Worm (Caenorhabditis elegans) whole organism, L1 larva: ENCODE results near the gene clec-173.

Experiments used
- C04F5.9 ChIP-seq: sonication (generic microtip); optimal IDR thresholded peaks from 2 replicates; lab custom pipeline; 2016; ENCODE audit warnings: missing genetic modification characterization, missing compliant biosample characterization
- C16A3.4 ChIP-seq: fragments of 150-350 bp; optimal IDR thresholded peaks from 2 replicates; lab custom pipeline; 2014; ENCODE audit warnings: missing biosample characterization, missing genetic modification characterization
- C34B4.2 ChIP-seq: sonication (generic microtip); optimal IDR thresholded peaks from 2 replicates; lab custom pipeline; 2017; ENCODE audit warnings: mild to moderate bottlenecking, missing genetic modification characterization, missing compliant biosample characterization
- F16B12.6 ChIP-seq: fragments of 150-350 bp; optimal IDR thresholded peaks from 2 replicates; lab custom pipeline; 2014; ENCODE audit warnings: missing biosample characterization, missing genetic modification characterization
- Y116A8C.19 ChIP-seq: sonication (generic microtip); optimal IDR thresholded peaks from 2 replicates; lab custom pipeline; 2016; ENCODE audit warnings: missing compliant biosample characterization, missing genetic modification characterization, borderline replicate concordance
- aha-1 ChIP-seq: fragments of 150-350 bp; optimal IDR thresholded peaks from 2 replicates; lab custom pipeline; 2014; ENCODE audit warnings: missing biosample characterization, missing genetic modification characterization
- alr-1 ChIP-seq: fragments of 200-800 bp; sonication (Bioruptor generic); optimal IDR thresholded peaks from 2 replicates; lab custom pipeline; 2018; ENCODE audit warnings: borderline replicate concordance, mild to moderate bottlenecking, missing genetic modification characterization, missing compliant biosample characterization
- aly-2 ChIP-seq: fragments of 150-350 bp; optimal IDR thresholded peaks from 2 replicates; lab custom pipeline; 2014; ENCODE audit warnings: missing biosample characterization, missing genetic modification characterization
- ama-1 ChIP-seq: fragments of 150-350 bp; optimal IDR thresholded peaks from 2 replicates; lab custom pipeline; 2014
- blmp-1 ChIP-seq: fragments of 150-350 bp; optimal IDR thresholded peaks from 2 replicates; lab custom pipeline; 2014; ENCODE audit warnings: missing biosample characterization, missing genetic modification characterization
- ceh-63 ChIP-seq: fragments of 200-800 bp; sonication (Bioruptor generic); optimal IDR thresholded peaks from 2 replicates; lab custom pipeline; 2018; ENCODE audit warnings: mild to moderate bottlenecking, missing genetic modification characterization, missing compliant biosample characterization
- ceh-90 ChIP-seq: sonication (generic microtip); optimal IDR thresholded peaks from 2 replicates; lab custom pipeline; 2016; ENCODE audit warnings: missing genetic modification characterization, missing compliant biosample characterization
- dpl-1 ChIP-seq, 3 experiments: fragments of 150-350 bp in 2 of 3; sonication (generic microtip) in 1 of 3; optimal IDR thresholded peaks; 2 replicates each; lab custom pipeline; 2014 to 2017; ENCODE audit warnings: missing biosample characterization in 3 of 3, missing genetic modification characterization in 3 of 3, missing genetic modification reagents in 3 of 3
- dsc-1 ChIP-seq: sonication (generic microtip); optimal IDR thresholded peaks from 2 replicates; lab custom pipeline; 2016; ENCODE audit warnings: mild to moderate bottlenecking, missing genetic modification characterization, missing compliant biosample characterization
- efl-3 ChIP-seq: fragments of 200-800 bp; sonication (Bioruptor generic); optimal IDR thresholded peaks from 2 replicates; lab custom pipeline; 2018; ENCODE audit warnings: mild to moderate bottlenecking, missing genetic modification characterization, missing compliant biosample characterization
- egl-27 ChIP-seq, 2 experiments: fragments of 150-350 bp in 1 of 2; sonication (generic microtip); optimal IDR thresholded peaks; 3 replicates each; lab custom pipeline; 2017 to 2018; ENCODE audit warnings: missing biosample characterization in 2 of 2, missing genetic modification characterization in 2 of 2, missing genetic modification reagents in 2 of 2
- elt-2 ChIP-seq: sonication (generic microtip); optimal IDR thresholded peaks from 2 replicates; lab custom pipeline; 2016; ENCODE audit warnings: missing genetic modification characterization, mild to moderate bottlenecking, inconsistent platforms, missing compliant biosample characterization, missing genetic modification reagents
- fkh-10 ChIP-seq: sonication (generic microtip); optimal IDR thresholded peaks from 2 replicates; lab custom pipeline; 2017; ENCODE audit warnings: missing biosample characterization, missing genetic modification reagents, missing genetic modification characterization
- fkh-4 ChIP-seq: sonication (generic microtip); optimal IDR thresholded peaks from 2 replicates; lab custom pipeline; 2016; ENCODE audit warnings: missing compliant biosample characterization, missing genetic modification characterization, borderline replicate concordance
- fkh-8 ChIP-seq: sonication (generic microtip); optimal IDR thresholded peaks from 2 replicates; lab custom pipeline; 2016; ENCODE audit warnings: mild to moderate bottlenecking, missing genetic modification characterization, missing compliant biosample characterization
- hlh-17 ChIP-seq: fragments of 200-800 bp; sonication (Bioruptor generic); optimal IDR thresholded peaks from 2 replicates; lab custom pipeline; 2018; ENCODE audit warnings: missing genetic modification characterization, mild to moderate bottlenecking, missing compliant biosample characterization, moderate library complexity, borderline replicate concordance
- hpl-2 ChIP-seq: fragments of 150-350 bp; optimal IDR thresholded peaks from 2 replicates; lab custom pipeline; 2014; ENCODE audit warnings: missing biosample characterization, missing genetic modification reagents, missing genetic modification characterization
- irx-1 ChIP-seq: sonication (generic microtip); optimal IDR thresholded peaks from 2 replicates; lab custom pipeline; 2016; ENCODE audit warnings: missing genetic modification characterization, missing compliant biosample characterization
- isw-1 ChIP-seq: fragments of 200-800 bp; sonication (Bioruptor generic); IDR thresholded peaks from 2 replicates; pipeline ENCODE4 v1.3.6; 2022; ENCODE audit warnings: missing genetic modification characterization, missing compliant biosample characterization
- lin-15B ChIP-seq: fragments of 150-350 bp; sonication (generic microtip); optimal IDR thresholded peaks from 3 replicates; lab custom pipeline; 2014; ENCODE audit warnings: missing biosample characterization, missing genetic modification characterization
- lir-3 ChIP-seq: sonication (generic microtip); optimal IDR thresholded peaks from 2 replicates; lab custom pipeline; 2016; ENCODE audit warnings: mild to moderate bottlenecking, missing genetic modification characterization, moderate library complexity, missing compliant biosample characterization; ENCODE audit not compliant: poor library complexity
- lsy-2 ChIP-seq, 2 experiments: fragments of 150-350 bp; optimal IDR thresholded peaks; 2 replicates each; lab custom pipeline; 2014; ENCODE audit warnings: missing biosample characterization in 2 of 2, missing genetic modification characterization in 2 of 2
- mab-9 ChIP-seq: fragments of 200-800 bp; sonication (Bioruptor generic); IDR thresholded peaks from 2 replicates; pipeline ENCODE4 v1.3.6; 2022; ENCODE audit warnings: missing genetic modification reagents, missing genetic modification characterization, missing compliant biosample characterization
- mdl-1 ChIP-seq, 2 experiments: fragments of 150-350 bp; optimal IDR thresholded peaks; 2 replicates each; lab custom pipeline; 2014 to 2017; ENCODE audit warnings: missing biosample characterization in 2 of 2, missing genetic modification characterization in 2 of 2, inconsistent platforms in 1 of 2
- nhr-11 ChIP-seq: fragments of 150-350 bp; optimal IDR thresholded peaks from 2 replicates; lab custom pipeline; 2014; ENCODE audit warnings: missing biosample characterization, missing genetic modification characterization
- nhr-12 ChIP-seq: sonication (generic microtip); optimal IDR thresholded peaks from 2 replicates; lab custom pipeline; 2017; ENCODE audit warnings: missing biosample characterization, missing genetic modification characterization
- nhr-20 ChIP-seq: sonication (generic microtip); optimal IDR thresholded peaks from 2 replicates; lab custom pipeline; 2016; ENCODE audit warnings: mild to moderate bottlenecking, missing genetic modification characterization, missing compliant biosample characterization
- nhr-28 ChIP-seq: fragments of 150-350 bp; optimal IDR thresholded peaks from 2 replicates; lab custom pipeline; 2014; ENCODE audit warnings: missing biosample characterization, missing genetic modification characterization
- nhr-47 ChIP-seq: sonication (generic microtip); optimal IDR thresholded peaks from 2 replicates; lab custom pipeline; 2016; ENCODE audit warnings: mild to moderate bottlenecking, missing genetic modification characterization, moderate library complexity, missing compliant biosample characterization
- nhr-71 ChIP-seq: sonication (generic microtip); optimal IDR thresholded peaks from 2 replicates; lab custom pipeline; 2016; ENCODE audit warnings: mild to moderate bottlenecking, missing genetic modification characterization, moderate library complexity, missing compliant biosample characterization
- nhr-77 ChIP-seq: fragments of 150-350 bp; optimal IDR thresholded peaks from 2 replicates; lab custom pipeline; 2014; ENCODE audit warnings: missing biosample characterization, missing genetic modification characterization
- nhr-85 ChIP-seq: sonication (generic microtip); peaks from one replicate; lab custom pipeline; 2016; ENCODE audit warnings: missing genetic modification characterization, inconsistent platforms, missing compliant biosample characterization
- nhr-90 ChIP-seq: sonication (generic microtip); optimal IDR thresholded peaks from 2 replicates; lab custom pipeline; 2016; ENCODE audit warnings: mild to moderate bottlenecking, missing genetic modification characterization, missing compliant biosample characterization; ENCODE audit not compliant: poor library complexity
- pag-3 ChIP-seq: sonication (generic microtip); optimal IDR thresholded peaks from 2 replicates; lab custom pipeline; 2017; ENCODE audit warnings: missing genetic modification characterization, mild to moderate bottlenecking, missing compliant biosample characterization, antibody characterized with exemption, borderline replicate concordance; ENCODE audit not compliant: insufficient read depth
- pax-3 ChIP-seq: fragments of 200-800 bp; sonication (Bioruptor generic); optimal IDR thresholded peaks from 2 replicates; lab custom pipeline; 2018; ENCODE audit warnings: mild to moderate bottlenecking, missing genetic modification characterization, moderate library complexity, missing compliant biosample characterization
- rnt-1 ChIP-seq: sonication (generic microtip); optimal IDR thresholded peaks from 2 replicates; lab custom pipeline; 2016; ENCODE audit warnings: mild to moderate bottlenecking, missing genetic modification characterization, moderate library complexity, missing compliant biosample characterization
- skn-1 ChIP-seq: fragments of 150-350 bp; optimal IDR thresholded peaks from 2 replicates; lab custom pipeline; 2014; ENCODE audit warnings: missing biosample characterization, missing genetic modification characterization
- snu-23 ChIP-seq: sonication (generic microtip); optimal IDR thresholded peaks from 2 replicates; lab custom pipeline; 2016; ENCODE audit warnings: missing genetic modification characterization, missing compliant biosample characterization
- sptf-1 ChIP-seq: fragments of 150-350 bp; optimal IDR thresholded peaks from 2 replicates; lab custom pipeline; 2014; ENCODE audit warnings: missing biosample characterization, missing genetic modification characterization
- swsn-7 ChIP-seq: sonication (generic microtip); optimal IDR thresholded peaks from 2 replicates; lab custom pipeline; 2016; ENCODE audit warnings: missing genetic modification characterization, missing compliant biosample characterization
- tbx-2 ChIP-seq: sonication (generic microtip); optimal IDR thresholded peaks from 2 replicates; lab custom pipeline; 2016; ENCODE audit warnings: missing genetic modification characterization, missing compliant biosample characterization
- unc-130 ChIP-seq: fragments of 150-350 bp; optimal IDR thresholded peaks from 2 replicates; lab custom pipeline; 2017; ENCODE audit warnings: missing biosample characterization, missing genetic modification characterization, inconsistent platforms
- unc-86 ChIP-seq: sonication (generic microtip); optimal IDR thresholded peaks from 2 replicates; lab custom pipeline; 2016; ENCODE audit warnings: missing genetic modification characterization, missing compliant biosample characterization
- unc-98 ChIP-seq: fragments of 200-800 bp; sonication (Bioruptor generic); IDR thresholded peaks from 2 replicates; pipeline ENCODE4 v1.3.6; 2022; ENCODE audit warnings: missing genetic modification characterization, missing compliant biosample characterization
- vab-15 ChIP-seq: sonication (generic microtip); optimal IDR thresholded peaks from 2 replicates; lab custom pipeline; 2017; ENCODE audit warnings: missing genotype, mild to moderate bottlenecking, missing genetic modification characterization, missing compliant biosample characterization
- zag-1 ChIP-seq: fragments of 150-350 bp; optimal IDR thresholded peaks from 2 replicates; lab custom pipeline; 2014; ENCODE audit warnings: missing biosample characterization, missing genetic modification characterization
- zip-4 ChIP-seq: fragments of 200-800 bp; sonication (Bioruptor generic); optimal IDR thresholded peaks from 2 replicates; lab custom pipeline; 2018; ENCODE audit warnings: mild to moderate bottlenecking, missing genetic modification characterization, moderate library complexity, missing compliant biosample characterization
- ztf-11 ChIP-seq, 2 experiments: sonication (generic microtip); optimal IDR thresholded peaks; 2 replicates each; lab custom pipeline; 2016 to 2017; ENCODE audit warnings: missing genetic modification characterization in 2 of 2, missing biosample characterization in 1 of 2, missing compliant biosample characterization in 1 of 2

Gene clec-173

DNA sequence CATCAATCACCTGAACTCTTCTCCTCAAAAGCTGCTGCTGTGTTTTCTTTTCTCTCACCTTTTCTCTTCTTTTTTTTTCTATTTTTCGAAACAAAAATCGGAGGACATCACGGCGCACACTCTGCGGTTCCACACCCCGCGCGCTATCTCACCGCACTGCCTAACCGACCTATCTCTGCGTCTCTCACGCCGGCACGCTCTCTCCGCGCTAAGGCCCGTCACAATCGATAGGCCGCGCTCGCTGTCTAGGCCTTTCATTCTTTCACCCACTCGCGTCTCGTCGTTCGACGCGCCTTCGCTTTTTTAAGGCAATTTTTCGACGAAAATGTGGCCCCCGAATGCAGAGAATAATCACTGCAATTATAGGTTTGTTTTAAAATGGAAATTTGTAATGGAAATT lies 43.8 kb upstream of the clec-173 start, which contains the start of gene zip-11:
Gene zip-11 (plus strand): TSS at position 34 of the 400 bp plus-strand sequence.
- TF ChIP-seq nhr-90 = peak; percentile 69
- peak; percentile 72 for TF ChIP-seq tbx-2 (tag; lab: Kevin White, UChicago)
- TF ChIP-seq ceh-63 (GFP tag; lab: Kevin White, UChicago) = no peak
- TF ChIP-seq Y116A8C.19 (tag; lab: Kevin White, UChicago) = no peak
- no peak for TF ChIP-seq aly-2
- peak; percentile 22 for TF ChIP-seq unc-86 (tag; lab: Kevin White, UChicago)
- TF ChIP-seq aha-1 (tag; lab: Kevin White, UChicago) = no peak
- TF ChIP-seq nhr-12 = no peak
- no peak for TF ChIP-seq fkh-4 (tag; lab: Kevin White, UChicago)
- peak; percentile 29 for TF ChIP-seq dsc-1
- no peak for TF ChIP-seq pag-3 (tag; lab: Kevin White, UChicago)
- peak; percentile 12 for TF ChIP-seq fkh-8 (tag; lab: Kevin White, UChicago)
- no peak for TF ChIP-seq mab-9 (GFP tag; lab: Robert Waterston, UW)
- peak; percentile 68 for TF ChIP-seq blmp-1 (tag; lab: Kevin White, UChicago)
- TF ChIP-seq ceh-90 (tag; lab: Kevin White, UChicago) = no peak
- no peak for TF ChIP-seq nhr-11
- TF ChIP-seq elt-2 (tag; lab: Kevin White, UChicago) = no peak
- no peak for TF ChIP-seq efl-3 (GFP tag; lab: Kevin White, UChicago)
- peak; percentile 40 for TF ChIP-seq F16B12.6 (tag; lab: Kevin White, UChicago)
- TF ChIP-seq nhr-85 (tag; lab: Kevin White, UChicago) = peak; percentile 62
- TF ChIP-seq fkh-10 (GFP tag; lab: Kevin White, UChicago) = no peak
- TF ChIP-seq zip-4 (GFP tag; lab: Kevin White, UChicago) = no peak
- no peak for TF ChIP-seq zag-1 (tag; lab: Kevin White, UChicago)
- TF ChIP-seq ama-1 (lab: Kevin White, UChicago) = no peak
- no peak for TF ChIP-seq alr-1 (tag; lab: Kevin White, UChicago)
- no peak for TF ChIP-seq sptf-1
- TF ChIP-seq swsn-7 = peak; percentile 63
- peak; percentile 75 for TF ChIP-seq nhr-20
- TF ChIP-seq snu-23 = peak; percentile 82
- peak; percentile 6 to 57 (median 49) for TF ChIP-seq dpl-1 (GFP tag; optimal IDR thresholded peaks at IDR 0.05; lab: Kevin White, UChicago)
- TF ChIP-seq C04F5.9 (tag; lab: Kevin White, UChicago) = peak; percentile 8
- TF ChIP-seq mdl-1 (tag; optimal IDR thresholded peaks at IDR 0.05; lab: Kevin White, UChicago) = peak in 1 of 2 experiments; percentile 17
- TF ChIP-seq nhr-28 (tag; lab: Kevin White, UChicago) = no peak
- peak; percentile 16 for TF ChIP-seq nhr-77 (tag; lab: Kevin White, UChicago)
- no peak for TF ChIP-seq egl-27 (tag; optimal IDR thresholded peaks at IDR 0.05; lab: Kevin White, UChicago)
- TF ChIP-seq nhr-47 (tag; lab: Kevin White, UChicago) = peak; percentile 76
- peak; percentile 28; the same call in 1 of the 2 replicates for TF ChIP-seq unc-98
- TF ChIP-seq hpl-2 (GFP tag; lab: Kevin White, UChicago) = no peak
- no peak for TF ChIP-seq C34B4.2 (tag; lab: Kevin White, UChicago)
- peak; percentile 33 for TF ChIP-seq irx-1
- TF ChIP-seq lir-3 = no peak
- peak; percentile 64 to 78 for TF ChIP-seq lsy-2 (tag; optimal IDR thresholded peaks at IDR 0.05; lab: Kevin White, UChicago)
- TF ChIP-seq nhr-71 (tag; lab: Kevin White, UChicago) = peak; percentile 84
- TF ChIP-seq unc-130 (tag; lab: Kevin White, UChicago) = no peak
- peak; percentile 91 for TF ChIP-seq rnt-1 (tag; lab: Kevin White, UChicago)
- TF ChIP-seq ztf-11 (tag; optimal IDR thresholded peaks at IDR 0.05; lab: Kevin White, UChicago) = peak in 1 of 2 experiments; percentile 45
- TF ChIP-seq isw-1 = peak; percentile 34
- no peak for TF ChIP-seq C16A3.4 (tag; lab: Kevin White, UChicago)
- peak; percentile 9 for TF ChIP-seq skn-1 (tag; lab: Kevin White, UChicago)
- TF ChIP-seq pax-3 (tag; lab: Kevin White, UChicago) = no peak
- no peak for TF ChIP-seq hlh-17 (GFP tag; lab: Kevin White, UChicago)
- TF ChIP-seq vab-15 = no peak
- no peak for TF ChIP-seq lin-15B (tag; lab: Kevin White, UChicago)
